Worm (Caenorhabditis elegans): ENCODE results near the gene tag-335.

Gene tag-335

DNA sequence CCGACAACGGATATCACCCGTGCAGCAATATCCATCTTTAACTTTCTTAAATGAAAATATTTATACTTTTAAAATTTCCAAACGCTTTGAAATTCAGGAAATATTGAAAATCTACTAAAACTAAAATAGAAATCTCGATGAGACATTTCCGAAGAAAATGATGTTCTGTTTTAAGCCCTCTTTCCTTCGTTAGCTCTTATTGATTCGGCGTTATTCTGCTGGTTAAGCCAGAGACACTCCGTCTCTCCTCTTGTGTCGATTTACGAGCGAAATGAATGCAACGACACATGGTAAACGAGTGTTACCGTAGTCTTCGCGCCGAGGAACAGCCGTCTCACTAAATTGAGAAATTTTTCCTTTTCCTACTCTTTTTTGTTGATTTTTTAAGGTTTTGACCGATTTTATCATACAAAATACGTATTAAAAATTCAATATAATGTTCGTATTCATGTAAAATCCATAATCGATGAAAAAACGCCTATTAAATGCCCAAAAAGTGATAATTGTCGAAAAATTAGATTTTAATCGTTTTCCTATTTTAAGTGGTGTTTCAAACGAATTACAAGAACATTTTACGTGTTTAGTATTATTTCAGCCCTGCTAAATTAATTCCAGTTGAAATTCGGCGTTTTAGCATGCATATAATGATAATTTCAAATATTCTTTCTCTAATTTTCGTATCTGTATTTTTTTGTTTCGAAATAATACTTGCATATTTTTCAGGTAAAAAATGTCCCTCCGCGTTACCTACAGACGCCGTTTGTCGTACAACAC is 9.9 kb downstream of the tag-335 start, which contains the start of the genes ppm-1.H and rpl-34:
Gene ppm-1.H (minus strand): TSS at position 51 of the 774 bp plus-strand sequence.
Gene rpl-34 (plus strand): TSS at position 724 of the 774 bp plus-strand sequence.
- no peak for TF ChIP-seq unc-62 (GFP tag; optimal IDR thresholded peaks at IDR 0.05)

DNA sequence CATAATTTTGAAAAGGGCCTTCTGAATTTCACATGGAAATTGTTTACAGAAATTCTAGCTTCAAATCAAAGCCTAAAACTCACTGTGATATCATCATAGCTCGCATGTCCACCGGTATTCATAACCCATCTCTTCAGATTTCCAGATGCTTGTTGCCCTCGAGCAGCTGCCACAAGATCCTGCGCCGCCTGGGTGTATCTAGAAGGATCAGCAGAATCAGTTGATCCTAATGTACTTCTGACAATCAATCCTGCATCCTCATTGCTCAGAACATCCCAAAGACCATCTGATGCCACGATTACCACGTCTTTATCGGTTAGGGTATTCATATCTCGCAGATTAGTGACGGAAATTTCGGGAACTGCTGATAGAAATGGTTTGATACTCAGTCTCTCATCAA is 12.5 kb downstream of the tag-335 start:
- no peak for TF ChIP-seq unc-62 (GFP tag; optimal IDR thresholded peaks at IDR 0.05)

DNA sequence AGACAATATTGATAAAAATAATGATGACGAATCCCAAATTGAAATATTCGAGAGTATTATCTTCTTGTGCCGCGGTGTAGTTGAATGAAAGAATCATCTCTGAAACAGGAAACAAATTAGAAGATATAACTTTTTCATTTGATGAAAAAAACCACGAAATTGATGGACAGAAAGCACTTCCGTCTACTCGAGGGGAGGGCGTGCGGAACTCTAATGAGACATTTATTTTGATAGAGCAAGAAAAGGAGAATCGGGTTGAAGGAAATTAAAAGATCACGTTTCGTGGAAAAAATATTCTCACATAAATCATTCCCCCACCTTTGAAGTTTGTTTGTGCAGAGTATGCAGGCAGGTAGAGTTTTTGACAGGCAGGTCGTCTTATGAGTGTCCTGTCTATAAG is 17.0 kb downstream of the tag-335 start, which contains the start of gene sre-14:
Gene sre-14 (minus strand): TSS at position 101 of the 400 bp plus-strand sequence.
- TF ChIP-seq unc-62 (GFP tag; optimal IDR thresholded peaks at IDR 0.05), result no peak

- no peak for TF ChIP-seq unc-62 (GFP tag; optimal IDR thresholded peaks at IDR 0.05)
Observed at ce11 chrIV:12259161-12259870, 19.1 kb downstream of the tag-335 start, which contains the start of gene Y39C12A.9. Gene Y39C12A.9 (minus strand): TSS chrIV:12259211.

DNA sequence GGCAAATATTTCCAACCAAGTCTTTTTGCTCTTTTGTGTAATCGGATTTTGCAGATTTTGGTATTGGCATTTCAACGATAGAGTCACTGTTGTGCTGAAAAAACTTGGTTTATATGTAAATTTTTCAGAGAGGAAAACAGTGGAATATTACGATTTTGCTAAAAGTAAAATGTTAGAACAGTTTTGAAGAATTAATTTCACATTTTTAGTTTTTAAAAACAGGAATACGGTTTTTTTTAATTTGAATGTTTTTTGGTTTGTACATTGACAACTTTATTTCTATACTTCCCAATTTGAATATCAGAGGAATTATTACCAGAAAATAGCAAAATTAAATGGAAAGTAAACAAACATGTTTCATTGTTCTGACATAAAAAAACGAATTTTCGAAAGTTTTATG is 25.8 kb downstream of the tag-335 start, which contains the start of gene dnj-26:
Gene dnj-26 (minus strand): TSS at position 101 of the 400 bp plus-strand sequence.
- no peak for TF ChIP-seq unc-62 (GFP tag; optimal IDR thresholded peaks at IDR 0.05)

ce11 chrIV:12244706-12245105 is 33.7 kb downstream of the tag-335 start, which contains the start of gene sre-15:
Gene sre-15 (minus strand): TSS chrIV:12244806.
- no peak for TF ChIP-seq unc-62 (GFP tag; optimal IDR thresholded peaks at IDR 0.05)

DNA sequence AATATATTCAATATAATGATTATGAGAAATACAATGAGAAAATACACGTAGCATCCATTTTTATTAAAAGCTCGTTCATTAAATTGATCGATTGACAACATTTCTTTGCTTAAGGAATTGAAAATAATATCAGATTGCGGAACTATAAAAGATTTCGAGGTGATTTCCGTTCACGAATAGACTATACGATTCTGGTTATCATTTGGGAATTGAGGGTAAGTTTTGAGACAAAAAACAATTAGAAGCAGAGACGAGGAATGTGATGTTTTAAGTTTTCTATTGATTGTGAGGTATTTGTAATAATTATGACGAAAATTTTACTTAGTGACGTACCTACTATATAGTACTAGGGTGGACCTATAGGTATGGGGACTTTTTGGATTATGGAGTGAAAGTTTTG is 39.5 kb downstream of the tag-335 start, which contains the start of gene sre-19:
Gene sre-19 (minus strand): TSS at position 101 of the 400 bp plus-strand sequence.
- no peak for TF ChIP-seq unc-62 (GFP tag; optimal IDR thresholded peaks at IDR 0.05)

ce11 chrIV:12236011-12236410 is 42.4 kb downstream of the tag-335 start, which contains the start of gene sre-16:
Gene sre-16 (minus strand): TSS chrIV:12236111.
- no peak for TF ChIP-seq unc-62 (GFP tag; optimal IDR thresholded peaks at IDR 0.05)

DNA sequence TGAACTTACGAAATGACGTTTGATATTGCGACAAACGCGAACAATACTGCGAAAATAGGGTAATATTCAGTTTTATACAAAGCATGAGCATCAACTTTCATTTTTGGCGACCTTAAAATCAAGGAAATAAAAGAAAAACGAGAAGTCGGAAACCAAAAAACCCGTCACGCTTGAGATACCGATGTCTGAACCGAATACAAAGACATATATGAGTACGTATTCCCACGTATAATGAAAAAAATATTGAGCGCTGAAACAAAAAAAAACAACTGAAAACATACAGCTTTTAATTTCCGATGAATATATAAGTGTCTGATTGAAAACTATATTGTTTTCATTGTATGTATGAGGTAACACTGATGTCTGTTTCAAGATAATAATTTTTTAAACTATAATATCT is 48.7 kb downstream of the tag-335 start, which contains the start of gene sre-18:
Gene sre-18 (minus strand): TSS at position 101 of the 400 bp plus-strand sequence.
- no peak for TF ChIP-seq unc-62 (GFP tag; optimal IDR thresholded peaks at IDR 0.05)

- no peak for TF ChIP-seq unc-62 (GFP tag; optimal IDR thresholded peaks at IDR 0.05)
Observed at ce11 chrIV:12227012-12227411, 51.4 kb downstream of the tag-335 start, which contains the start of gene mlt-3. Gene mlt-3 (minus strand): TSS chrIV:12227112.
